Worm (Caenorhabditis elegans): ENCODE measurements around the gene rocf-1.

- TF ChIP-seq ama-1 (optimal IDR thresholded peaks at IDR 0.05) (no peak), pes-1 (GFP tag; IDR thresholded peaks at IDR 0.05) (no peak), flt-1 (GFP tag; IDR thresholded peaks at IDR 0.05) (no peak), hmg-4 (GFP tag; optimal IDR thresholded peaks at IDR 0.05) (no peak)
Measured at ce11 chrV:15413847-15414246, 50.5 kb downstream of the rocf-1 start, which contains the start of gene srh-264.

All from whole organism, early embryonic.